Worm (Caenorhabditis elegans) whole organism, L1 larva: Measurements from ENCODE around the gene F28H6.6.

Experiments
- C04F5.9 ChIP-seq: sonication (generic microtip); optimal IDR thresholded peaks from 2 replicates; lab custom pipeline; 2016; ENCODE audit warnings: missing genetic modification characterization, missing compliant biosample characterization
- C34B4.2 ChIP-seq: sonication (generic microtip); optimal IDR thresholded peaks from 2 replicates; lab custom pipeline; 2017; ENCODE audit warnings: mild to moderate bottlenecking, missing genetic modification characterization, missing compliant biosample characterization
- F16B12.6 ChIP-seq: fragments of 150-350 bp; optimal IDR thresholded peaks from 2 replicates; lab custom pipeline; 2014; ENCODE audit warnings: missing biosample characterization, missing genetic modification characterization
- Y116A8C.19 ChIP-seq: sonication (generic microtip); optimal IDR thresholded peaks from 2 replicates; lab custom pipeline; 2016; ENCODE audit warnings: missing compliant biosample characterization, missing genetic modification characterization, borderline replicate concordance
- aha-1 ChIP-seq: fragments of 150-350 bp; optimal IDR thresholded peaks from 2 replicates; lab custom pipeline; 2014; ENCODE audit warnings: missing biosample characterization, missing genetic modification characterization
- alr-1 ChIP-seq: fragments of 200-800 bp; sonication (Bioruptor generic); optimal IDR thresholded peaks from 2 replicates; lab custom pipeline; 2018; ENCODE audit warnings: borderline replicate concordance, mild to moderate bottlenecking, missing genetic modification characterization, missing compliant biosample characterization
- aly-2 ChIP-seq: fragments of 150-350 bp; optimal IDR thresholded peaks from 2 replicates; lab custom pipeline; 2014; ENCODE audit warnings: missing biosample characterization, missing genetic modification characterization
- ama-1 ChIP-seq: fragments of 150-350 bp; optimal IDR thresholded peaks from 2 replicates; lab custom pipeline; 2014
- blmp-1 ChIP-seq: fragments of 150-350 bp; optimal IDR thresholded peaks from 2 replicates; lab custom pipeline; 2014; ENCODE audit warnings: missing biosample characterization, missing genetic modification characterization
- ceh-82 ChIP-seq, 3 experiments: fragments of 150-350 bp in 1 of 3; sonication (generic microtip) in 2 of 3; optimal IDR thresholded peaks; 2 replicates each; lab custom pipeline; 2014 to 2017; ENCODE audit warnings: missing biosample characterization in 3 of 3, missing genetic modification characterization in 3 of 3
- ces-1 ChIP-seq: fragments of 150-350 bp; optimal IDR thresholded peaks from 2 replicates; lab custom pipeline; 2014; ENCODE audit warnings: missing biosample characterization, missing genetic modification reagents, missing genetic modification characterization
- dsc-1 ChIP-seq: sonication (generic microtip); optimal IDR thresholded peaks from 2 replicates; lab custom pipeline; 2016; ENCODE audit warnings: mild to moderate bottlenecking, missing genetic modification characterization, missing compliant biosample characterization
- efl-1 ChIP-seq, 4 experiments: fragments of 150-350 bp; optimal IDR thresholded peaks in 3 of 4; peaks in 1 of 4; 1 replicate in 1 of 4; 2 replicates in 3 of 4; lab custom pipeline; 2014; ENCODE audit warnings: missing biosample characterization in 2 of 4, missing genetic modification characterization in 2 of 4, missing genetic modification reagents in 2 of 4
- egl-27 ChIP-seq, 2 experiments: fragments of 150-350 bp in 1 of 2; sonication (generic microtip); optimal IDR thresholded peaks; 3 replicates each; lab custom pipeline; 2017 to 2018; ENCODE audit warnings: missing biosample characterization in 2 of 2, missing genetic modification characterization in 2 of 2, missing genetic modification reagents in 2 of 2
- elt-2 ChIP-seq: sonication (generic microtip); optimal IDR thresholded peaks from 2 replicates; lab custom pipeline; 2016; ENCODE audit warnings: missing genetic modification characterization, mild to moderate bottlenecking, inconsistent platforms, missing compliant biosample characterization, missing genetic modification reagents
- elt-3 ChIP-seq, 6 experiments: fragments of 150-350 bp in 1 of 6; sonication (generic microtip); optimal IDR thresholded peaks; 2 replicates each; lab custom pipeline; 2017 to 2018; ENCODE audit warnings: missing biosample characterization in 6 of 6, missing genetic modification characterization in 6 of 6, inconsistent platforms in 1 of 6
- ets-5 ChIP-seq: fragments of 200-800 bp; sonication (Bioruptor generic); IDR thresholded peaks from 2 replicates; pipeline ENCODE4 v1.3.6; 2022; ENCODE audit warnings: missing genetic modification characterization, missing compliant biosample characterization
- fkh-10 ChIP-seq: sonication (generic microtip); optimal IDR thresholded peaks from 2 replicates; lab custom pipeline; 2017; ENCODE audit warnings: missing biosample characterization, missing genetic modification reagents, missing genetic modification characterization
- fkh-4 ChIP-seq: sonication (generic microtip); optimal IDR thresholded peaks from 2 replicates; lab custom pipeline; 2016; ENCODE audit warnings: missing compliant biosample characterization, missing genetic modification characterization, borderline replicate concordance
- hlh-17 ChIP-seq: fragments of 200-800 bp; sonication (Bioruptor generic); optimal IDR thresholded peaks from 2 replicates; lab custom pipeline; 2018; ENCODE audit warnings: missing genetic modification characterization, mild to moderate bottlenecking, missing compliant biosample characterization, moderate library complexity, borderline replicate concordance
- hpl-2 ChIP-seq: fragments of 150-350 bp; optimal IDR thresholded peaks from 2 replicates; lab custom pipeline; 2014; ENCODE audit warnings: missing biosample characterization, missing genetic modification reagents, missing genetic modification characterization
- jun-1 ChIP-seq: fragments of 150-350 bp; optimal IDR thresholded peaks from 2 replicates; lab custom pipeline; 2014; ENCODE audit warnings: missing biosample characterization, missing genetic modification reagents, missing genetic modification characterization
- lin-14 ChIP-seq: fragments of 200-800 bp; sonication (Bioruptor generic); optimal IDR thresholded peaks from 2 replicates; lab custom pipeline; 2018; ENCODE audit warnings: mild to moderate bottlenecking, missing genetic modification characterization, moderate library complexity, missing compliant biosample characterization
- lin-15B ChIP-seq: fragments of 150-350 bp; sonication (generic microtip); optimal IDR thresholded peaks from 3 replicates; lab custom pipeline; 2014; ENCODE audit warnings: missing biosample characterization, missing genetic modification characterization
- lin-35 ChIP-seq, 2 experiments: fragments of 150-350 bp; optimal IDR thresholded peaks; 2 replicates each; lab custom pipeline; 2014; ENCODE audit warnings: missing biosample characterization in 2 of 2, missing genetic modification characterization in 2 of 2, missing genetic modification reagents in 2 of 2
- mab-9 ChIP-seq: fragments of 200-800 bp; sonication (Bioruptor generic); IDR thresholded peaks from 2 replicates; pipeline ENCODE4 v1.3.6; 2022; ENCODE audit warnings: missing genetic modification reagents, missing genetic modification characterization, missing compliant biosample characterization
- mdl-1 ChIP-seq, 2 experiments: fragments of 150-350 bp; optimal IDR thresholded peaks; 2 replicates each; lab custom pipeline; 2014 to 2017; ENCODE audit warnings: missing biosample characterization in 2 of 2, missing genetic modification characterization in 2 of 2, inconsistent platforms in 1 of 2
- mef-2 ChIP-seq: fragments of 150-350 bp; optimal IDR thresholded peaks from 2 replicates; lab custom pipeline; 2014; ENCODE audit warnings: missing biosample characterization, missing genetic modification characterization
- mep-1 ChIP-seq: fragments of 150-350 bp; optimal IDR thresholded peaks from 2 replicates; lab custom pipeline; 2014; ENCODE audit warnings: missing biosample characterization, missing genetic modification characterization
- nhr-12 ChIP-seq: sonication (generic microtip); optimal IDR thresholded peaks from 2 replicates; lab custom pipeline; 2017; ENCODE audit warnings: missing biosample characterization, missing genetic modification characterization
- nhr-237 ChIP-seq: fragments of 150-350 bp; optimal IDR thresholded peaks from 2 replicates; lab custom pipeline; 2014; ENCODE audit warnings: missing biosample characterization, missing genetic modification characterization
- nhr-28 ChIP-seq: fragments of 150-350 bp; optimal IDR thresholded peaks from 2 replicates; lab custom pipeline; 2014; ENCODE audit warnings: missing biosample characterization, missing genetic modification characterization
- nhr-76 ChIP-seq: sonication (generic microtip); optimal IDR thresholded peaks from 2 replicates; lab custom pipeline; 2017; ENCODE audit warnings: missing biosample characterization, missing genetic modification characterization
- pax-3 ChIP-seq: fragments of 200-800 bp; sonication (Bioruptor generic); optimal IDR thresholded peaks from 2 replicates; lab custom pipeline; 2018; ENCODE audit warnings: mild to moderate bottlenecking, missing genetic modification characterization, moderate library complexity, missing compliant biosample characterization
- pqm-1 ChIP-seq: sonication (generic microtip); optimal IDR thresholded peaks from 3 replicates; lab custom pipeline; 2017; ENCODE audit warnings: missing biosample characterization, missing genetic modification characterization
- skn-1 ChIP-seq: fragments of 150-350 bp; optimal IDR thresholded peaks from 2 replicates; lab custom pipeline; 2014; ENCODE audit warnings: missing biosample characterization, missing genetic modification characterization
- snpc-4 ChIP-seq: fragments of 150-350 bp; optimal IDR thresholded peaks from 2 replicates; lab custom pipeline; 2014; ENCODE audit warnings: missing biosample characterization, missing genetic modification characterization
- sox-4 ChIP-seq: sonication (generic microtip); optimal IDR thresholded peaks from 2 replicates; lab custom pipeline; 2016; ENCODE audit warnings: missing genetic modification characterization, missing compliant biosample characterization
- sup-37 ChIP-seq: fragments of 200-800 bp; sonication (Bioruptor generic); optimal IDR thresholded peaks from 2 replicates; lab custom pipeline; 2018; ENCODE audit warnings: mild to moderate bottlenecking, missing genetic modification characterization, missing compliant biosample characterization
- tbx-2 ChIP-seq: sonication (generic microtip); optimal IDR thresholded peaks from 2 replicates; lab custom pipeline; 2016; ENCODE audit warnings: missing genetic modification characterization, missing compliant biosample characterization
- tlp-1 ChIP-seq: fragments of 150-350 bp; optimal IDR thresholded peaks from 2 replicates; lab custom pipeline; 2014; ENCODE audit warnings: missing biosample characterization, missing genetic modification characterization
- unc-130 ChIP-seq: fragments of 150-350 bp; optimal IDR thresholded peaks from 2 replicates; lab custom pipeline; 2017; ENCODE audit warnings: missing biosample characterization, missing genetic modification characterization, inconsistent platforms
- unc-30 ChIP-seq: sonication (generic microtip); optimal IDR thresholded peaks from 2 replicates; lab custom pipeline; 2017; ENCODE audit warnings: missing biosample characterization, missing genetic modification characterization
- unc-62 ChIP-seq: fragments of 150-350 bp; optimal IDR thresholded peaks from 2 replicates; lab custom pipeline; 2014; ENCODE audit warnings: missing biosample characterization, missing genetic modification reagents, missing genetic modification characterization
- unc-98 ChIP-seq: fragments of 200-800 bp; sonication (Bioruptor generic); IDR thresholded peaks from 2 replicates; pipeline ENCODE4 v1.3.6; 2022; ENCODE audit warnings: missing genetic modification characterization, missing compliant biosample characterization

F28H6.6 gene

DNA sequence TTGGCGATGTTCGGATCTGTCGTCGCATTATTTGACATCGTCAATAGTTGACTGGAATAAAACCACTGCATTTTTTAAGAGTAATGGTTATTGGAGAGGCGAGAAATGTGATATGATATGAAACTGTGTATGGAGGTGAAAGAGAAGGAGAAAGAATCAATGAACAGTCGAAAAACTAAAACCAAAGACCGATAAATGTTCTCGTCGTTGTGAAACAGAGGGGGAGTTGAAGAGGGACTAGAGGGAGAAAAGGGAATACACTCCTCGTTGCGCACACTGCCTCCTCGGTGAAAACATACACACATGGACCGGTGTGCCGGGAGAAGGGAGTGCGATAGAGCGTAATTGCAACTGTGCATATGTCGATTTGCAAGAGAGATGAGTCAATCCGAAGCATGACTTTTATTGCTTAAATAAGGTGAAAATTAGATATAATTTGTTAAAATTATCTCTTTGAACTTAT, 43.9 kb upstream of the F28H6.6 start, which contains the start of gene sym-4 (continued):
- no peak for TF ChIP-seq mef-2 (tag; lab: Kevin White, UChicago)
- no peak for TF ChIP-seq pqm-1 (tag; lab: Kevin White, UChicago)
- TF ChIP-seq unc-130 (tag; lab: Kevin White, UChicago) = peak; percentile 66
- TF ChIP-seq aly-2 = no peak
- TF ChIP-seq ets-5 (GFP tag; lab: Robert Waterston, UW) = no peak
- peak; percentile 67 for TF ChIP-seq fkh-10
- peak; percentile 98 for TF ChIP-seq lin-14
- peak; percentile 96 for TF ChIP-seq mep-1 (tag; lab: Kevin White, UChicago)
- peak; percentile 73 to 94 (median 78) for TF ChIP-seq ceh-82 (tag; optimal IDR thresholded peaks at IDR 0.05; lab: Kevin White, UChicago)
- peak in 5 of 6 experiments; percentile 17 to 97 (median 90) for TF ChIP-seq elt-3 (tag; optimal IDR thresholded peaks at IDR 0.05; lab: Kevin White, UChicago)
- TF ChIP-seq unc-30 (tag; lab: Kevin White, UChicago) = no peak
- peak; percentile 51 for TF ChIP-seq pax-3 (tag; lab: Kevin White, UChicago)
- peak; percentile 79 for TF ChIP-seq snpc-4 (tag; lab: Kevin White, UChicago)
- peak; percentile 94 for TF ChIP-seq jun-1 (tag; lab: Kevin White, UChicago)
- TF ChIP-seq sox-4 (tag; lab: Kevin White, UChicago) = no peak
- peak; percentile 82 to 92 for TF ChIP-seq lin-35 (GFP tag; optimal IDR thresholded peaks at IDR 0.05; lab: Kevin White, UChicago)
- TF ChIP-seq unc-98 (GFP tag; lab: Robert Waterston, UW) = no peak
- peak; percentile 90 for TF ChIP-seq tbx-2 (tag; lab: Kevin White, UChicago)
- peak; percentile 88 for TF ChIP-seq blmp-1 (tag; lab: Kevin White, UChicago)
- peak in 1 of 2 experiments; percentile 50 for TF ChIP-seq egl-27 (tag; optimal IDR thresholded peaks at IDR 0.05; lab: Kevin White, UChicago)
- peak; percentile 80 to 92 for TF ChIP-seq efl-1 (optimal IDR thresholded peaks at IDR 0.05; lab: Kevin White, UChicago)
- TF ChIP-seq efl-1 (GFP tag; optimal IDR thresholded peaks at IDR 0.05 in 1 of 2; lab: Kevin White, UChicago) = peak; percentile 63 to 96
- no peak for TF ChIP-seq tlp-1 (tag; lab: Kevin White, UChicago)
- no peak for TF ChIP-seq fkh-4 (tag; lab: Kevin White, UChicago)
- no peak for TF ChIP-seq alr-1 (tag; lab: Kevin White, UChicago)
- TF ChIP-seq aha-1 (tag; lab: Kevin White, UChicago) = no peak
- no peak for TF ChIP-seq C34B4.2 (tag; lab: Kevin White, UChicago)
- peak; percentile 4 for TF ChIP-seq sup-37 (GFP tag; lab: Kevin White, UChicago)
- peak; percentile 28; the same call in 1 of the 2 replicates for TF ChIP-seq mab-9
- no peak for TF ChIP-seq hlh-17 (GFP tag; lab: Kevin White, UChicago)
- TF ChIP-seq dsc-1 (tag; lab: Kevin White, UChicago) = peak; percentile 86
- TF ChIP-seq mdl-1 (tag; optimal IDR thresholded peaks at IDR 0.05; lab: Kevin White, UChicago) = peak; percentile 5 to 95
- peak; percentile 95 for TF ChIP-seq nhr-237
- TF ChIP-seq Y116A8C.19 = no peak
- no peak for TF ChIP-seq nhr-76 (tag; lab: Kevin White, UChicago)
- peak; percentile 86 for TF ChIP-seq lin-15B
- peak; percentile 56 for TF ChIP-seq F16B12.6
- no peak for TF ChIP-seq nhr-12
- TF ChIP-seq skn-1 (tag; lab: Kevin White, UChicago) = peak; percentile 82
- TF ChIP-seq ama-1 (lab: Kevin White, UChicago) = no peak
- no peak for TF ChIP-seq nhr-28 (tag; lab: Kevin White, UChicago)
- TF ChIP-seq hpl-2 (GFP tag; lab: Kevin White, UChicago) = peak; percentile 85
- TF ChIP-seq ces-1 = no peak
- peak; percentile 57 for TF ChIP-seq C04F5.9

DNA sequence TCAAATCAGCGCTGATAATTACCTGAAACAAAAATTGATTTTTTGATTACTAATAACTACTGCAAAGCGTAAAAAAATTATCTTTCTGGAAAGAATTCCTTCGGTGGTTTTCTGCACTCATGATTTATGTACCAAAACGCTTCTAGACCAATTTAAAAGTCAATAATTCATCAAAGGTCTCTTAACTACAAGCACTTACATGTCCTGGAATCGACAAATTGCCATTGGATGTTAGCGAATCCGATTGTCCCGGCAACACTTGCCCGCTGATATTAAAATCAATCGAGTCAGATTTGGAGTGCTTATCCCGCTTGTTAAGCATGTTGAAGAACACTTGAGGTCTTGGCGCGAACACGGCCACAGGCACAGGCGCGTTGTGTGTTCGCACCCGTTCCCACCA, 39.5 kb upstream of the F28H6.6 start:
- no peak for TF ChIP-seq elt-3 (tag; optimal IDR thresholded peaks at IDR 0.05; lab: Kevin White, UChicago)
- TF ChIP-seq efl-1 (optimal IDR thresholded peaks at IDR 0.05; lab: Kevin White, UChicago) = no peak
- TF ChIP-seq efl-1 (GFP tag; optimal IDR thresholded peaks at IDR 0.05 in 1 of 2; lab: Kevin White, UChicago) = peak in 1 of 2 experiments; percentile 84
- TF ChIP-seq unc-62 = no peak
- TF ChIP-seq elt-2 (tag; lab: Kevin White, UChicago) = no peak
